Worm (Caenorhabditis elegans): ENCODE data around the gene ZK632.2.

DNA sequence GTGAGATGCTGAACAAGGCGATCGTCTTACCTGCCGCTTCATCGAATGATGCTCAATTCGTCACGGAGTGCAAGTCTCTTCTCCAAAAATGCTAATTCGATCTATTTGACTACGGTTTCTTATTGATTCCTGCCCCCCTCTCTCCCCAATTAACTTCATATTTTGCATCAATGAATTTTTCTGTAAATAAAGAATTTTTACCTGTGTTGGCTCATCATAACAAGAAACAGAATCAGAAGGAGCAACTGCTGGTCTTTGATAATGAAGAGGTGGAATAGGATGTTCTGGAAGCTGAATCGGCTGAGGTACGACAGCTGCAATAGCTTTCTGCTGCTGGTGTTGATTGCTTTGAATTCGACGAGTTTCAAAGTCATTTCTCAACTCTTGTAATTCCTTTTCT lies 38.7 kb upstream of the ZK632.2 start:
- TF ChIP-seq ztf-11 (tag; optimal IDR thresholded peaks at IDR 0.05): no peak
- TF ChIP-seq pha-4 (tag; optimal IDR thresholded peaks at IDR 0.05): no peak
- no peak for TF ChIP-seq hlh-1 (tag; optimal IDR thresholded peaks at IDR 0.05)
- no peak for TF ChIP-seq blmp-1 (tag; optimal IDR thresholded peaks at IDR 0.05)
- TF ChIP-seq unc-62 (GFP tag; optimal IDR thresholded peaks at IDR 0.05): no peak
- TF ChIP-seq lin-32 (GFP tag; optimal IDR thresholded peaks at IDR 0.05): no peak
- TF ChIP-seq sptf-1 (tag; optimal IDR thresholded peaks at IDR 0.05): no peak
- TF ChIP-seq unc-120 (tag; optimal IDR thresholded peaks at IDR 0.05; ENCODE audit: poor library complexity, severe bottlenecking): no peak
- TF ChIP-seq ces-1 (GFP tag; optimal IDR thresholded peaks at IDR 0.05): no peak
- no peak for TF ChIP-seq snpc-4 (tag; optimal IDR thresholded peaks at IDR 0.05)
- no peak for TF ChIP-seq mep-1 (tag; optimal IDR thresholded peaks at IDR 0.05)
- no peak for TF ChIP-seq nhr-76 (tag; optimal IDR thresholded peaks at IDR 0.05)

All from whole organism, mixed stage, embryonic.